Fruit fly (Drosophila melanogaster) whole organism, pupa: ENCODE data around the gene Sfp84E.

Experiments
- CG13204 ChIP-seq: fragments of 200-800 bp; sonication (Bioruptor generic); optimal IDR thresholded peaks from 2 replicates; lab custom pipeline; 2018; ENCODE audit warnings: missing biosample characterization, mild to moderate bottlenecking, missing genetic modification characterization, moderate library complexity
- CG14655 ChIP-seq: fragments of 200-800 bp; sonication (Bioruptor generic); optimal IDR thresholded peaks from 3 replicates; lab custom pipeline; 2017; ENCODE audit warnings: mild to moderate bottlenecking, missing biosample characterization, missing genetic modification reagents, missing genetic modification characterization
- CG15710 ChIP-seq: fragments of 200-800 bp; sonication (Bioruptor generic); optimal IDR thresholded peaks from 2 replicates; lab custom pipeline; 2018; ENCODE audit warnings: missing biosample characterization, mild to moderate bottlenecking, missing genetic modification characterization, moderate library complexity
- CG17806 ChIP-seq: fragments of 200-800 bp; sonication (Bioruptor generic); optimal IDR thresholded peaks from 2 replicates; lab custom pipeline; 2018; ENCODE audit warnings: missing biosample characterization, mild to moderate bottlenecking, missing genetic modification characterization, moderate library complexity
- CG4496 ChIP-seq: fragments of 200-800 bp; sonication (Bioruptor generic); IDR thresholded peaks from 3 replicates; pipeline ENCODE4 v1.3.6; 2022; ENCODE audit warnings: missing biosample characterization, missing genetic modification characterization
- CG8301 ChIP-seq: fragments of 200-800 bp; sonication (Bioruptor generic); optimal IDR thresholded peaks from 2 replicates; lab custom pipeline; 2018; ENCODE audit warnings: missing biosample characterization, mild to moderate bottlenecking, missing genetic modification characterization
- EcR ChIP-seq: fragments of 200-800 bp; sonication (Bioruptor generic); optimal IDR thresholded peaks from 3 replicates; lab custom pipeline; 2019; ENCODE audit warnings: missing biosample characterization, missing genetic modification characterization, mild to moderate bottlenecking, moderate library complexity, missing genetic modification reagents
- Ets98B ChIP-seq: fragments of 200-800 bp; sonication (Bioruptor generic); IDR thresholded peaks from 2 replicates; pipeline ENCODE4 v1.3.6; 2022; ENCODE audit warnings: missing biosample characterization, missing genetic modification characterization
- Pif1A ChIP-seq: fragments of 200-800 bp; sonication (Bioruptor generic); optimal IDR thresholded peaks from 3 replicates; lab custom pipeline; 2016; ENCODE audit warnings: missing biosample characterization, missing genetic modification characterization
- Snoo ChIP-seq: fragments of 200-800 bp; sonication (Bioruptor generic); optimal IDR thresholded peaks from 3 replicates; lab custom pipeline; 2017; ENCODE audit warnings: missing biosample characterization, mild to moderate bottlenecking, missing genetic modification characterization, inconsistent platforms

dm6 chr3R:7957008-7957407, 23.1 kb downstream of the Sfp84E start:
- TF ChIP-seq CG13204 (GFP tag; lab: Kevin White, UChicago), result no peak
- TF ChIP-seq CG17806, result no peak
- TF ChIP-seq CG4496 (GFP tag; lab: Robert Waterston, UW), result no peak
- TF ChIP-seq Snoo (tag; lab: Kevin White, UChicago), result no peak
- no peak for TF ChIP-seq Ets98B
- TF ChIP-seq CG14655 (GFP tag; lab: Kevin White, UChicago), result no peak
- no peak for TF ChIP-seq Pif1A (GFP tag; lab: Kevin White, UChicago)
- no peak for TF ChIP-seq EcR (GFP tag; lab: Kevin White, UChicago)
- no peak for TF ChIP-seq CG8301 (tag; lab: Kevin White, UChicago)
- no peak for TF ChIP-seq CG15710
